Worm (Caenorhabditis elegans): ENCODE measurements around the gene T11F9.22.
A peak's percentile ranks its signal among the peaks of the same experiment; 100 is the strongest.

The T11F9.22 gene

DNA sequence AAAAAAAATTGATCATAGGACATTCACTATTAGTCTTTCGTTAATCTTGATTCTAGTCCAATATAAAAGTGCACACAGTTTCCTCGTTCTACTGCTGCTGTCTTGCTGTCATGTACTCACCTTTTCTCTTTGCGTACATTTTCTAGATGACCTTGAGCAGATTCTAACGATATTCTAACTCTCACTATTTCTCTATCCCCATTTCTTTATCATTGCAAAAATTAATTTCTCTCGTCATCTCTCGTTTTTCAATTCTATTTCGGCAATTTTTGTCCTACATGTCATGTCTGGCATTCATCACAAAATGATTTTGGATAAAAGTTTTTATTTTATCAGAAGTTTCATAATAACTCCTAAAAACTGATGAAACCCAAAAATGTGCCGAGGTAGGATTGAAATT is 29.3 kb downstream of the T11F9.22 start, which contains the start of gene ttll-5 (continued):
- TF ChIP-seq ceh-90 (tag; optimal IDR thresholded peaks at IDR 0.05) (no peak), egl-13 (tag; optimal IDR thresholded peaks at IDR 0.05) (no peak)

DNA sequence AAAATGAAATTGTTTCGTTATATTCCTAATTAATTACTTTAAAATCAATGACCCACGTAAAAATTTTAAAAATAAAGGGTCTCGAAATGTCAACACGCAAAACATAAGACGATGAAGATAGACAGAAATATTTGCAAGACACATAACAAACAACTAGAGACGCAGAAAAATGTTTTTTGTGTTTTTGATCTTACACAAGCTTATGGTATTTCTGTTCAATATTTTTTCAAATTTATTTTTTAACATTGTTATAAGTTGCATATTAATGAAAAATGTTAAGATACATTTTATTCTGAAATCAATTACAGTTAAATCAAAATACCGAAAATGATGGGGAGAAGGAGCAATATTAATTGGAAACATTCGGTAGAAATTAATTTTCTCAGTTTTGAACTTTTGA is 33.9 kb downstream of the T11F9.22 start, which contains the start of gene C55A6.3:
C55A6.3 (minus strand) TSS at position 101 of the 400 bp plus-strand sequence.
- TF ChIP-seq swsn-7 (tag; optimal IDR thresholded peaks at IDR 0.05) (no peak), nhr-77 (tag; optimal IDR thresholded peaks at IDR 0.05) (no peak)

DNA sequence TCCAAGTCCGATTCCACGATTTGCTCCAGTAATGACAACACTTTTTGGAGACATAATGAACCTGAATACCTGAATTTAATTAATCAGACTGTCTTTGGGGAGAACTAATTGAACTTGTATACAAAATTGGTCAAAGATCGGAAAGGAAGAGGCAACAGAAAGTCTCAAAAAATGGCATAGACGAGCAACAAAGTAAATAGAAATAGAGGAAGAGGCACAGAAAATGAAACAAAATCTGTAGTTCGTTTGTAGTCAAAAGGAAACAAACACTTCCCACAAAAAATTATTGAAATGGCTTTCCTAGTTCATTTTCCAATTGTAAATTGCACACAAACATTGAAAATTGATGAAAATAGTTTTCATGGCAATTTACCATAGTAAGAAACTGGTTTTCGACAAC is 35.2 kb downstream of the T11F9.22 start, which contains the start of gene C55A6.6:
C55A6.6 (minus strand) TSS at position 61 of the 400 bp plus-strand sequence.
- TF ChIP-seq F16B12.6 (tag; optimal IDR thresholded peaks at IDR 0.05): no peak
- TF ChIP-seq hpl-2 (GFP tag; optimal IDR thresholded peaks at IDR 0.05): no peak
- TF ChIP-seq swsn-7 (tag; optimal IDR thresholded peaks at IDR 0.05): no peak
- TF ChIP-seq sup-37 (GFP tag; optimal IDR thresholded peaks at IDR 0.05): no peak
- no peak for TF ChIP-seq zip-4 (GFP tag; optimal IDR thresholded peaks at IDR 0.05)
- TF ChIP-seq ceh-88 (GFP tag; IDR thresholded peaks at IDR 0.05): no peak
- TF ChIP-seq fkh-4 (tag; optimal IDR thresholded peaks at IDR 0.05; ENCODE audit: borderline replicate concordance): no peak
- no peak for TF ChIP-seq nhr-77 (tag; optimal IDR thresholded peaks at IDR 0.05)
- no peak for TF ChIP-seq nhr-76 (tag; optimal IDR thresholded peaks at IDR 0.05)
- no peak for TF ChIP-seq irx-1 (tag; optimal IDR thresholded peaks at IDR 0.05)
- TF ChIP-seq unc-98 (GFP tag; IDR thresholded peaks at IDR 0.05): no peak

DNA sequence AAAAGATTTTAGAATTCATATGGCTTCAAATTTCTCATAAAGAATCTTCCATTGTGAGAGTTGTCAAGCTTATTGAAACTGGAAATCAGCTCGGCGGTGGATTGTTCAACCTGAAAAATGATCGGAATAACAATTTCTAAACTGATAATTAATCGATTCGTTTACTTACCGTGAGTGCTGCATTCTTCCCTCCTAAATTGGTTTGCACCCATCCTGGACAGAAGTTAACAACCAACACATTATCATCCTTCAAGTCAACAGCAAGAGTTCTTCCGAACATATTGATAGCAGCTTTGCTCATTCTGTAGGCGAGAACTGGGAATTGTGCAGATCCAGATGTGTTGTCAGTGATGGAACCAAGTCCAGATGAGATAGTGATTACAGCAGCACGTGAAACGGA is 35.6 kb downstream of the T11F9.22 start:
- TF ChIP-seq dsc-1 (tag; optimal IDR thresholded peaks at IDR 0.05) (peak; percentile 21), efl-1 (optimal IDR thresholded peaks at IDR 0.05) (no peak), efl-1 (GFP tag; optimal IDR thresholded peaks at IDR 0.05 in 1 of 2) (peak in 1 of 2 experiments; percentile 31), snpc-4 (tag; optimal IDR thresholded peaks at IDR 0.05) (no peak)

DNA sequence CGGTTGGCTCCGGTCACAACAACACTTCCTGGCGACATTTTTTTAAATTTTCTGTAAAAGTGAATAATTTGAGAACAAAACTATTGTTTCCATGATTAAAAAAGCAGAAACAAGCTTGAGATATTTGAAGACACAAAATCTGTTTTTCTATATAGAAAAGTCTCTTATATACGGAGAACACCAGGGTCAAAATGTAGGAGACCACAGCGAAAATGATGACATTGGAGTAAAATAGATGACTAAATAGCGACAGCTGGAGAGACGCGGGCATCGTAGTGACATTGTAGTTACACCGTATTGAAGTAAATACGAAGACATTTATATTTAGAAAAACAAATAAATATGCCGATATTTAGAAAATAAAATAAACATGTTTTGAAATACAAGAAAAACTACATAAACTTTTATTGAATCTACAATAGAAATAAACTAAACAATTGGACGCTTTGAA is 36.7 kb downstream of the T11F9.22 start, which contains the start of gene sdz-8:
sdz-8 (minus strand) TSS at position 51 of the 451 bp plus-strand sequence.
- TF ChIP-seq skn-1 (tag; optimal IDR thresholded peaks at IDR 0.05): peak; percentile 93
- TF ChIP-seq lin-14 (GFP tag; optimal IDR thresholded peaks at IDR 0.05): peak; percentile 26
- TF ChIP-seq efl-1 (optimal IDR thresholded peaks at IDR 0.05): no peak
- TF ChIP-seq efl-1 (GFP tag; optimal IDR thresholded peaks at IDR 0.05 in 1 of 2): peak in 1 of 2 experiments; percentile 58
- TF ChIP-seq ceh-8 (GFP tag; optimal IDR thresholded peaks at IDR 0.05): no peak

DNA sequence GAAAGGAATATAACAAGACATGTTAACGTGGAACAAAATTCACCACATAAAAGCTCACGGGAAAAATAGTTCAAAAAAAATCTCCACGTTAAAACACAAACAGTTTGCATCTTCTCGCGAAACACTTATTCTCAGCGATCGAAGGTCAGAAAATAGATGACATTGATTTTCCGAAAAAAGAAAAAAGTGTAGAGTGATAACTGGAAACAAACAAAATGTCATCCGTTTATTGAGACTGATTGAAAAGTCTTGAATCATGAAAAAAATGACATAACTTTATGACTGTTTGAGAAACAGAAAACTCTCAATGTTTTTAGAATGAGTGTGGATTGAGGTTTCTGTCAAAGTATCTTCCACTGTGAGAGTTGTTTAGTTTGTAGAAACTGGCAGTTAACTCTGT is 38.3 kb downstream of the T11F9.22 start, which contains the start of gene C55A6.4:
C55A6.4 (minus strand) TSS at position 101 of the 400 bp plus-strand sequence.
- TF ChIP-seq fkh-8 (tag; optimal IDR thresholded peaks at IDR 0.05) (no peak), lin-35 (GFP tag; optimal IDR thresholded peaks at IDR 0.05) (no peak), snpc-4 (tag; optimal IDR thresholded peaks at IDR 0.05) (no peak), ceh-8 (GFP tag; optimal IDR thresholded peaks at IDR 0.05) (no peak), fos-1 (tag; optimal IDR thresholded peaks at IDR 0.05) (no peak), sup-37 (GFP tag; optimal IDR thresholded peaks at IDR 0.05) (no peak), nhr-84 (tag; optimal IDR thresholded peaks at IDR 0.05) (no peak), unc-62 (GFP tag; optimal IDR thresholded peaks at IDR 0.05) (no peak), ceh-82 (tag; optimal IDR thresholded peaks at IDR 0.05) (no peak), ceh-88 (GFP tag; IDR thresholded peaks at IDR 0.05) (no peak), nhr-237 (tag; optimal IDR thresholded peaks at IDR 0.05) (no peak), hpl-2 (GFP tag; optimal IDR thresholded peaks at IDR 0.05) (no peak), nhr-28 (tag; optimal IDR thresholded peaks at IDR 0.05) (no peak), jun-1 (tag; optimal IDR thresholded peaks at IDR 0.05) (no peak), mef-2 (tag; optimal IDR thresholded peaks at IDR 0.05) (no peak), rnt-1 (tag; optimal IDR thresholded peaks at IDR 0.05) (no peak), lsy-2 (tag; optimal IDR thresholded peaks at IDR 0.05) (no peak)

All from whole organism, L1 larva.